Worm (Caenorhabditis elegans) whole organism, young adult: Measurements from ENCODE around the gene lmtr-2.

ENCODE experiments used
- B0336.3 ChIP-seq: fragments of 200-800 bp; sonication (Bioruptor generic); IDR thresholded peaks from 2 replicates; pipeline ENCODE4 v1.3.6; 2022; ENCODE audit warnings: missing genetic modification characterization, missing compliant biosample characterization
- C17E4.6 ChIP-seq: fragments of 200-800 bp; sonication (Bioruptor generic); IDR thresholded peaks from 2 replicates; pipeline ENCODE4 v1.3.6; 2022; ENCODE audit warnings: missing genetic modification reagents, missing genetic modification characterization, missing compliant biosample characterization
- F23B12.7 ChIP-seq: sonication (generic microtip); optimal IDR thresholded peaks from 2 replicates; lab custom pipeline; 2017; ENCODE audit warnings: missing genetic modification characterization, mild to moderate bottlenecking, missing compliant biosample characterization, antibody characterized with exemption, moderate library complexity; ENCODE audit not compliant: insufficient read depth
- F57A8.1 ChIP-seq: fragments of 200-800 bp; sonication (Bioruptor generic); optimal IDR thresholded peaks from 2 replicates; lab custom pipeline; 2018; ENCODE audit warnings: mild to moderate bottlenecking, missing genetic modification characterization, moderate library complexity, missing compliant biosample characterization
- Y56A3A.18 ChIP-seq: fragments of 200-800 bp; sonication (Bioruptor generic); IDR thresholded peaks from 2 replicates; pipeline ENCODE4 v1.3.6; 2022; ENCODE audit warnings: missing genetic modification reagents, missing genetic modification characterization, missing compliant biosample characterization
- Y67H2A.10 ChIP-seq: fragments of 200-800 bp; sonication (Bioruptor generic); conservative IDR thresholded peaks from 2 replicates; pipeline ENCODE4 v1.3.6; 2022; ENCODE audit warnings: missing genetic modification reagents, missing genetic modification characterization, missing compliant biosample characterization
- Y95B8A.8 ChIP-seq: fragments of 200-800 bp; sonication (Bioruptor generic); IDR thresholded peaks from 2 replicates; pipeline ENCODE4 v1.3.6; 2022; ENCODE audit warnings: missing genetic modification reagents, missing genetic modification characterization, missing compliant biosample characterization
- akir-1 ChIP-seq: fragments of 200-800 bp; sonication (Bioruptor generic); optimal IDR thresholded peaks from 2 replicates; lab custom pipeline; 2018; ENCODE audit warnings: mild to moderate bottlenecking, missing genetic modification characterization, moderate library complexity, missing compliant biosample characterization
- ama-1 ChIP-seq, 3 experiments: fragments of 150-350 bp in 1 of 3; sonication (generic microtip) in 2 of 3; optimal IDR thresholded peaks; 2 replicates each; lab custom pipeline; 2014 to 2018; ENCODE audit warnings: missing biosample characterization in 2 of 3, missing genetic modification characterization in 2 of 3, missing genetic modification reagents in 2 of 3
- athp-1 ChIP-seq: sonication (generic microtip); optimal IDR thresholded peaks from 2 replicates; lab custom pipeline; 2017; ENCODE audit warnings: mild to moderate bottlenecking, missing genetic modification characterization, missing compliant biosample characterization
- attf-3 ChIP-seq: fragments of 200-800 bp; sonication (Bioruptor generic); conservative IDR thresholded peaks from 2 replicates; pipeline ENCODE4 v1.3.6; 2022; ENCODE audit warnings: missing genetic modification reagents, missing genetic modification characterization, missing compliant biosample characterization
- attf-5 ChIP-seq: fragments of 200-800 bp; sonication (Bioruptor generic); optimal IDR thresholded peaks from 2 replicates; lab custom pipeline; 2018; ENCODE audit warnings: mild to moderate bottlenecking, missing genetic modification characterization, missing compliant biosample characterization
- attf-6 ChIP-seq: fragments of 200-800 bp; sonication (Bioruptor generic); IDR thresholded peaks from 2 replicates; pipeline ENCODE4 v1.3.6; 2022; ENCODE audit warnings: missing genetic modification reagents, missing genetic modification characterization, missing compliant biosample characterization
- bed-1 ChIP-seq: fragments of 200-800 bp; sonication (Bioruptor generic); IDR thresholded peaks from 2 replicates; pipeline ENCODE4 v1.3.6; 2022; ENCODE audit warnings: missing genetic modification reagents, missing genetic modification characterization, missing compliant biosample characterization
- cebp-1 ChIP-seq, 2 experiments: fragments of 200-800 bp in 1 of 2; sonication (Bioruptor generic) in 1 of 2; sonication (generic microtip) in 1 of 2; IDR thresholded peaks in 1 of 2; optimal IDR thresholded peaks in 1 of 2; 2 replicates each; pipeline versions ENCODE4 v1.3.6 to Lab custom; 2017 to 2022; ENCODE audit warnings: missing compliant biosample characterization in 2 of 2, missing genetic modification characterization in 2 of 2, mild to moderate bottlenecking in 1 of 2, missing genetic modification reagents in 1 of 2, moderate library complexity in 1 of 2
- cebp-2 ChIP-seq: fragments of 200-800 bp; sonication (Bioruptor generic); IDR thresholded peaks from 2 replicates; pipeline ENCODE4 v1.3.6; 2022; ENCODE audit warnings: missing genetic modification characterization, missing compliant biosample characterization
- ceh-40 ChIP-seq: fragments of 200-800 bp; sonication (Bioruptor generic); IDR thresholded peaks from 2 replicates; pipeline ENCODE4 v1.3.6; 2022; ENCODE audit warnings: missing genetic modification characterization, missing compliant biosample characterization
- chd-7 ChIP-seq: sonication (generic microtip); optimal IDR thresholded peaks from 2 replicates; lab custom pipeline; 2016; ENCODE audit warnings: mild to moderate bottlenecking, missing genetic modification characterization, moderate library complexity, missing compliant biosample characterization
- die-1 ChIP-seq: sonication (generic microtip); optimal IDR thresholded peaks from 2 replicates; lab custom pipeline; 2016; ENCODE audit warnings: missing genotype, mild to moderate bottlenecking, missing genetic modification characterization, missing compliant biosample characterization
- egl-18 ChIP-seq: fragments of 200-800 bp; sonication (Bioruptor generic); IDR thresholded peaks from 2 replicates; pipeline ENCODE4 v1.3.6; 2022; ENCODE audit warnings: missing genetic modification reagents, missing genetic modification characterization, missing compliant biosample characterization
- egl-44 ChIP-seq: fragments of 200-800 bp; sonication (Bioruptor generic); IDR thresholded peaks from 2 replicates; pipeline ENCODE4 v1.3.6; 2022; ENCODE audit warnings: missing genetic modification reagents, missing genetic modification characterization, missing compliant biosample characterization
- egrh-3 ChIP-seq: fragments of 200-800 bp; sonication (Bioruptor generic); IDR thresholded peaks from 2 replicates; pipeline ENCODE4 v1.3.6; 2022; ENCODE audit warnings: missing genetic modification reagents, missing genetic modification characterization, missing compliant biosample characterization
- ekl-4 ChIP-seq: fragments of 200-800 bp; sonication (Bioruptor generic); IDR thresholded peaks from 2 replicates; pipeline ENCODE4 v1.3.6; 2022; ENCODE audit warnings: missing genetic modification reagents, missing genetic modification characterization, missing compliant biosample characterization
- ets-4 ChIP-seq: fragments of 200-800 bp; sonication (Bioruptor generic); optimal IDR thresholded peaks from 2 replicates; lab custom pipeline; 2018; ENCODE audit warnings: mild to moderate bottlenecking, missing genetic modification characterization, missing compliant biosample characterization
- fkh-3 ChIP-seq: sonication (generic microtip); optimal IDR thresholded peaks from 2 replicates; lab custom pipeline; 2016; ENCODE audit warnings: mild to moderate bottlenecking, missing genetic modification characterization, missing compliant biosample characterization
- lag-1 ChIP-seq: fragments of 200-800 bp; sonication (Bioruptor generic); IDR thresholded peaks from 2 replicates; pipeline ENCODE4 v1.3.6; 2022; ENCODE audit warnings: missing genetic modification reagents, missing genetic modification characterization, missing compliant biosample characterization
- let-526 ChIP-seq: fragments of 200-800 bp; sonication (Bioruptor generic); IDR thresholded peaks from 2 replicates; pipeline ENCODE4 v1.3.6; 2022; ENCODE audit warnings: missing genetic modification reagents, missing genetic modification characterization, missing compliant biosample characterization
- lin-26 ChIP-seq: fragments of 200-800 bp; sonication (Bioruptor generic); IDR thresholded peaks from 2 replicates; pipeline ENCODE4 v1.3.6; 2022; ENCODE audit warnings: missing genetic modification reagents, missing genetic modification characterization, missing compliant biosample characterization
- lin-54 ChIP-seq: fragments of 200-800 bp; sonication (Bioruptor generic); optimal IDR thresholded peaks from 2 replicates; lab custom pipeline; 2018; ENCODE audit warnings: mild to moderate bottlenecking, missing genetic modification characterization, missing compliant biosample characterization
- lsy-27 ChIP-seq: sonication (generic microtip); optimal IDR thresholded peaks from 2 replicates; lab custom pipeline; 2017; ENCODE audit warnings: missing genetic modification characterization, mild to moderate bottlenecking, missing compliant biosample characterization, antibody characterized with exemption, missing genotype, borderline replicate concordance; ENCODE audit not compliant: insufficient read depth
- madf-10 ChIP-seq: sonication (generic microtip); optimal IDR thresholded peaks from 2 replicates; lab custom pipeline; 2016; ENCODE audit warnings: mild to moderate bottlenecking, missing genetic modification characterization, missing compliant biosample characterization
- madf-3 ChIP-seq: fragments of 200-800 bp; sonication (Bioruptor generic); IDR thresholded peaks from 2 replicates; pipeline ENCODE4 v1.3.6; 2022; ENCODE audit warnings: missing genetic modification reagents, missing genetic modification characterization, missing compliant biosample characterization
- madf-6 ChIP-seq: fragments of 200-800 bp; sonication (Bioruptor generic); IDR thresholded peaks from 2 replicates; pipeline ENCODE4 v1.3.6; 2022; ENCODE audit warnings: missing genetic modification reagents, missing genetic modification characterization, missing compliant biosample characterization
- mcd-1 ChIP-seq: fragments of 200-800 bp; sonication (Bioruptor generic); IDR thresholded peaks from 2 replicates; pipeline ENCODE4 v1.3.6; 2022; ENCODE audit warnings: missing genetic modification reagents, missing genetic modification characterization, missing compliant biosample characterization
- mel-28 ChIP-seq: sonication (generic microtip); optimal IDR thresholded peaks from 2 replicates; lab custom pipeline; 2016; ENCODE audit warnings: borderline replicate concordance, mild to moderate bottlenecking, missing genetic modification characterization, missing compliant biosample characterization
- pha-4 ChIP-seq: fragments of 150-350 bp; sonication (generic microtip); optimal IDR thresholded peaks from 2 replicates; lab custom pipeline; 2014; ENCODE audit warnings: missing biosample characterization, missing genetic modification reagents, missing genetic modification characterization
- rcor-1 ChIP-seq: fragments of 200-800 bp; sonication (Bioruptor generic); IDR thresholded peaks from 2 replicates; pipeline ENCODE4 v1.3.6; 2022; ENCODE audit warnings: missing genetic modification reagents, missing genetic modification characterization, missing compliant biosample characterization
- rec-8 ChIP-seq, 2 experiments: sonication (generic microtip); optimal IDR thresholded peaks; 2 replicates each; lab custom pipeline; 2016; ENCODE audit warnings: mild to moderate bottlenecking in 2 of 2, missing genetic modification characterization in 2 of 2, missing genetic modification reagents in 2 of 2, missing genotype in 2 of 2, missing biosample characterization in 1 of 2, missing compliant biosample characterization in 1 of 2, moderate library complexity in 1 of 2
- repo-1 ChIP-seq: sonication (generic microtip); optimal IDR thresholded peaks from 2 replicates; lab custom pipeline; 2017; ENCODE audit warnings: mild to moderate bottlenecking, missing genetic modification characterization, missing compliant biosample characterization
- snpc-1.3 ChIP-seq: sonication (generic microtip); optimal IDR thresholded peaks from 2 replicates; lab custom pipeline; 2017; ENCODE audit warnings: missing genetic modification characterization, mild to moderate bottlenecking, missing compliant biosample characterization, antibody characterized with exemption, moderate library complexity, missing genotype, missing genetic modification reagents; ENCODE audit not compliant: insufficient read depth
- snpc-3.4 ChIP-seq: sonication (generic microtip); optimal IDR thresholded peaks from 2 replicates; lab custom pipeline; 2017; ENCODE audit warnings: missing genetic modification characterization, mild to moderate bottlenecking, missing compliant biosample characterization, antibody characterized with exemption, moderate library complexity, missing genotype, missing genetic modification reagents
- snpc-4 ChIP-seq, 5 experiments: fragments of 150-350 bp in 1 of 5; sonication (generic microtip) in 4 of 5; optimal IDR thresholded peaks; 2 replicates each; lab custom pipeline; 2014 to 2018; ENCODE audit warnings: missing genetic modification characterization in 5 of 5, missing biosample characterization in 3 of 5, antibody characterized with exemption in 2 of 5, mild to moderate bottlenecking in 2 of 5, missing compliant biosample characterization in 2 of 5, missing genotype in 2 of 5, moderate library complexity in 2 of 5, missing genetic modification reagents in 1 of 5
- tbx-9 ChIP-seq: sonication (generic microtip); optimal IDR thresholded peaks from 2 replicates; lab custom pipeline; 2016; ENCODE audit warnings: borderline replicate concordance, missing genetic modification characterization, inconsistent platforms, missing compliant biosample characterization
- ztf-18 ChIP-seq: sonication (generic microtip); optimal IDR thresholded peaks from 2 replicates; lab custom pipeline; 2016; ENCODE audit warnings: missing genotype, mild to moderate bottlenecking, missing genetic modification characterization, missing compliant biosample characterization

Gene lmtr-2

DNA sequence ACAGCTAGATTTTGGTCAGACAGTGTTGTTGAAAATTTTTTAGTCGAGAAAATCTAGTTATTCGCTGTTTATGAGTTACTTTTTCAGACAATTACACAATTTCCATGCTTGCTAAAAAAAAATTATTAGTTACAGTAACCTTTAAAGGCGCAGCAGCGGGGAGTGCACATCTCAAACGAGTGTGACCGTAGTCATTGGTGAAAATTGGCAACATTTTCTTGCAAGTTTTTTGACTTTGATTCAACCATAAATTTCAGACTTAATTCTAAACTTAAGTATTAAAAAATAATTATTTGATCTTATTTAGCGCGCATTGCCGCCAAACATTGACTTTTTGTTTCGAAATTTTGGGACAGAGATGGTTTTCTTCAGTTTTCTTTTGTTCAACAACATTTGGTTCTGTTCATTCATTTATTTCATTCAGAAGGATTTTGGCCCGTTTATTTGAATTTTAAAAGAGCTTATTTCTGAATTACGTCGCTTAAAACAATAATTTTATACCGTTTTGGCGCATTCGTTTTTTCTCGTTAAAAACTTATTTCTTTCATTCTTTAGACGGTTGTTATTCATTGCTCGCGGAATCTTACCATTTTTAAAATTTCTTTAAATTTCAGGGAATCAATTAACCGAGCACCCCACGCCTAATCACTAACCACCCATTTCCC, 18.1 kb upstream of the lmtr-2 start, which contains the start of gene oma-2 (continued):
- TF ChIP-seq lin-26 (no peak), bed-1 (GFP tag; lab: Robert Waterston, UW) (no peak), C17E4.6 (GFP tag; lab: Robert Waterston, UW) (no peak), ztf-18 (peak; percentile 37), die-1 (no peak), lsy-27 (tag; lab: Kevin White, UChicago) (no peak), rcor-1 (peak; percentile 49), ama-1 (optimal IDR thresholded peaks at IDR 0.05; lab: Kevin White, UChicago) (no peak), ama-1 (GFP tag; optimal IDR thresholded peaks at IDR 0.05; lab: Kevin White, UChicago) (no peak), egrh-3 (GFP tag; lab: Robert Waterston, UW) (no peak), pha-4 (tag; lab: Kevin White, UChicago) (no peak), snpc-3.4 (peak; percentile 1), tbx-9 (no peak), chd-7 (tag; lab: Kevin White, UChicago) (no peak), akir-1 (no peak), F57A8.1 (no peak), repo-1 (no peak), Y56A3A.18 (GFP tag; lab: Robert Waterston, UW) (0 out of 2 replicates have a peak, but pooled peaks have one; percentile 14), egl-18 (GFP tag; lab: Robert Waterston, UW) (no peak), B0336.3 (no peak), attf-6 (GFP tag; lab: Robert Waterston, UW) (no peak), Y95B8A.8 (0 out of 2 replicates have a peak, but pooled peaks have one; percentile 47), F23B12.7 (peak; percentile 26), ceh-40 (GFP tag; lab: Robert Waterston, UW) (no peak), madf-10 (tag; lab: Kevin White, UChicago) (no peak), rec-8 (tag; optimal IDR thresholded peaks at IDR 0.05; lab: Kevin White, UChicago) (no peak), snpc-4 (GFP tag; optimal IDR thresholded peaks at IDR 0.05; lab: Kevin White, UChicago) (no peak), snpc-4 (tag; optimal IDR thresholded peaks at IDR 0.05; lab: Kevin White, UChicago) (peak in 1 of 4 experiments; percentile 39), egl-44 (no peak), let-526 (GFP tag; lab: Robert Waterston, UW) (no peak), athp-1 (tag; lab: Kevin White, UChicago) (no peak), cebp-2 (no peak), mcd-1 (peak; percentile 47; the same call in 1 of the 2 replicates), fkh-3 (tag; lab: Kevin White, UChicago) (no peak), attf-3 (GFP tag; lab: Robert Waterston, UW) (0 out of 2 replicates have a peak, but pooled peaks have one; percentile 21), Y67H2A.10 (GFP tag; lab: Robert Waterston, UW) (no peak), cebp-1 (GFP tag; IDR thresholded peaks at IDR 0.05; lab: Robert Waterston, UW) (no peak), cebp-1 (tag; optimal IDR thresholded peaks at IDR 0.05; lab: Kevin White, UChicago) (no peak), snpc-1.3 (peak; percentile 62), madf-3 (GFP tag; lab: Robert Waterston, UW) (0 out of 2 replicates have a peak, but pooled peaks have one; percentile 16), attf-5 (GFP tag; lab: Kevin White, UChicago) (no peak), madf-6 (GFP tag; lab: Robert Waterston, UW) (peak; percentile 96), mel-28 (tag; lab: Kevin White, UChicago) (no peak), lin-54 (GFP tag; lab: Kevin White, UChicago) (peak; percentile 58), lag-1 (GFP tag; lab: Robert Waterston, UW) (no peak), ekl-4 (0 out of 2 replicates have a peak, but pooled peaks have one; percentile 37), ets-4 (GFP tag; lab: Kevin White, UChicago) (no peak)
